Worm (Caenorhabditis elegans) whole organism, L4 larva: ENCODE results near the gene clec-26.

Source experiments
- ZK546.5 ChIP-seq, 2 experiments: sonication (generic microtip); optimal IDR thresholded peaks; 2 replicates each; lab custom pipeline; 2017; ENCODE audit warnings: missing biosample characterization in 2 of 2, missing genetic modification characterization in 2 of 2
- aly-2 ChIP-seq: sonication (generic microtip); optimal IDR thresholded peaks from 2 replicates; lab custom pipeline; 2018; ENCODE audit warnings: missing biosample characterization, missing genetic modification characterization
- ceh-82 ChIP-seq: sonication (generic microtip); optimal IDR thresholded peaks from 2 replicates; lab custom pipeline; 2017; ENCODE audit warnings: missing biosample characterization, missing genetic modification characterization
- lin-13 ChIP-seq: fragments of 150-350 bp; optimal IDR thresholded peaks from 2 replicates; lab custom pipeline; 2014; ENCODE audit warnings: missing biosample characterization, missing genetic modification reagents, missing genetic modification characterization
- mdl-1 ChIP-seq, 2 experiments: fragments of 150-350 bp in 1 of 2; sonication (generic microtip) in 1 of 2; optimal IDR thresholded peaks; 2 replicates each; lab custom pipeline; 2014 to 2017; ENCODE audit warnings: missing biosample characterization in 2 of 2, missing genetic modification characterization in 2 of 2
- nhr-28 ChIP-seq: fragments of 150-350 bp; optimal IDR thresholded peaks from 2 replicates; lab custom pipeline; 2014; ENCODE audit warnings: missing biosample characterization, missing genetic modification characterization
- nhr-76 ChIP-seq: fragments of 150-350 bp; optimal IDR thresholded peaks from 2 replicates; lab custom pipeline; 2014; ENCODE audit warnings: missing biosample characterization, missing genetic modification characterization
- pha-4 ChIP-seq, 2 experiments: fragments of 150-350 bp in 1 of 2; fragments of 200-800 bp in 1 of 2; sonication (Bioruptor generic) in 1 of 2; IDR thresholded peaks in 1 of 2; optimal IDR thresholded peaks in 1 of 2; 2 replicates each; pipeline versions ENCODE4 v1.3.6 to Lab custom; 2014 to 2022; ENCODE audit warnings: missing genetic modification characterization in 2 of 2, missing genetic modification reagents in 2 of 2, missing biosample characterization in 1 of 2, missing compliant biosample characterization in 1 of 2
- skn-1 ChIP-seq: fragments of 150-350 bp; optimal IDR thresholded peaks from 2 replicates; lab custom pipeline; 2014; ENCODE audit warnings: missing biosample characterization, missing genetic modification characterization
- unc-39 ChIP-seq: sonication (generic microtip); optimal IDR thresholded peaks from 2 replicates; lab custom pipeline; 2017; ENCODE audit warnings: missing biosample characterization, missing genetic modification characterization
- zag-1 ChIP-seq: fragments of 150-350 bp; optimal IDR thresholded peaks from 2 replicates; lab custom pipeline; 2014; ENCODE audit warnings: missing biosample characterization, missing genetic modification characterization
- ztf-7 ChIP-seq: fragments of 150-350 bp; optimal IDR thresholded peaks from 2 replicates; lab custom pipeline; 2014; ENCODE audit warnings: missing biosample characterization, missing genetic modification characterization

DNA sequence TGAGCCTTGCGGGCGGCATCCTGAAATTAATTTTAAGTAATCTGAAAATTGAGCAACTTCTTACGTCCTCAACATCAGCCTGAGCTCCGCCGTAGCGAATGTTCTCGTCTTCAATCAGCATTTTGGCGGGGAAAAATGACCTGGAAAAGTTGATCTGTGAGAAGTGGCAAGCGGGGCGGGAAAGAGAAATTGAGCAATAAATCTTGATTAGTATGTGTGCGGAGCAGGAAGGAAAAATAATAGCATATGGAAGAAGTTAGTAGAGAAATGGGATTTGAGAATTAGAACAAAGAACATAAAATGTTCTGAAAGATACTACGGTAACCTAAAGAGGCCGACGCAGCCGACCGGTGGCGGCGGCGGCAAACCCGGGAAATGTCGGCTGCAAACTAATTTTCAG, 13.4 kb upstream of the clec-26 start, which contains the start of gene tni-3:
- TF ChIP-seq ztf-7: no peak
- no peak for TF ChIP-seq lin-13 (GFP tag; lab: Kevin White, UChicago)
- no peak for TF ChIP-seq aly-2 (tag; lab: Kevin White, UChicago)
- no peak for TF ChIP-seq pha-4 (GFP tag; IDR thresholded peaks at IDR 0.05; lab: Robert Waterston, UW)
- no peak for TF ChIP-seq pha-4 (tag; optimal IDR thresholded peaks at IDR 0.05; lab: Kevin White, UChicago)
- no peak for TF ChIP-seq zag-1 (tag; lab: Kevin White, UChicago)
- TF ChIP-seq nhr-28 (tag; lab: Kevin White, UChicago): no peak
- no peak for TF ChIP-seq nhr-76 (tag; lab: Kevin White, UChicago)
- no peak for TF ChIP-seq ceh-82 (tag; lab: Kevin White, UChicago)
- no peak for TF ChIP-seq ZK546.5 (tag; optimal IDR thresholded peaks at IDR 0.05; lab: Kevin White, UChicago)
- TF ChIP-seq unc-39 (tag; lab: Kevin White, UChicago): no peak
- no peak for TF ChIP-seq skn-1
- no peak for TF ChIP-seq mdl-1 (tag; optimal IDR thresholded peaks at IDR 0.05; lab: Kevin White, UChicago)
